Worm (Caenorhabditis elegans) whole organism, mixed stage, embryonic: Measurements from ENCODE around the gene inx-3.

Source experiments
- ceh-39 ChIP-seq: fragments of 150-350 bp; optimal IDR thresholded peaks from 2 replicates; lab custom pipeline; 2014; ENCODE audit warnings: missing biosample characterization, missing genetic modification characterization
- elt-1 ChIP-seq: sonication (generic microtip); optimal IDR thresholded peaks from 2 replicates; lab custom pipeline; 2017; ENCODE audit warnings: missing genetic modification characterization, mild to moderate bottlenecking, missing compliant biosample characterization, antibody characterized with exemption, moderate library complexity, borderline replicate concordance; ENCODE audit not compliant: insufficient read depth
- nhr-28 ChIP-seq: fragments of 150-350 bp; optimal IDR thresholded peaks from 2 replicates; lab custom pipeline; 2014; ENCODE audit warnings: missing biosample characterization, missing genetic modification characterization
- pha-4 ChIP-seq: fragments of 150-350 bp; optimal IDR thresholded peaks from 2 replicates; lab custom pipeline; 2018; ENCODE audit warnings: missing biosample characterization, missing genetic modification reagents, missing genetic modification characterization
- unc-62 ChIP-seq: fragments of 150-350 bp; optimal IDR thresholded peaks from 2 replicates; lab custom pipeline; 2014; ENCODE audit warnings: missing biosample characterization, missing genetic modification reagents, missing genetic modification characterization
- ztf-11 ChIP-seq: fragments of 150-350 bp; optimal IDR thresholded peaks from 2 replicates; lab custom pipeline; 2014; ENCODE audit warnings: missing biosample characterization, missing genetic modification characterization

DNA sequence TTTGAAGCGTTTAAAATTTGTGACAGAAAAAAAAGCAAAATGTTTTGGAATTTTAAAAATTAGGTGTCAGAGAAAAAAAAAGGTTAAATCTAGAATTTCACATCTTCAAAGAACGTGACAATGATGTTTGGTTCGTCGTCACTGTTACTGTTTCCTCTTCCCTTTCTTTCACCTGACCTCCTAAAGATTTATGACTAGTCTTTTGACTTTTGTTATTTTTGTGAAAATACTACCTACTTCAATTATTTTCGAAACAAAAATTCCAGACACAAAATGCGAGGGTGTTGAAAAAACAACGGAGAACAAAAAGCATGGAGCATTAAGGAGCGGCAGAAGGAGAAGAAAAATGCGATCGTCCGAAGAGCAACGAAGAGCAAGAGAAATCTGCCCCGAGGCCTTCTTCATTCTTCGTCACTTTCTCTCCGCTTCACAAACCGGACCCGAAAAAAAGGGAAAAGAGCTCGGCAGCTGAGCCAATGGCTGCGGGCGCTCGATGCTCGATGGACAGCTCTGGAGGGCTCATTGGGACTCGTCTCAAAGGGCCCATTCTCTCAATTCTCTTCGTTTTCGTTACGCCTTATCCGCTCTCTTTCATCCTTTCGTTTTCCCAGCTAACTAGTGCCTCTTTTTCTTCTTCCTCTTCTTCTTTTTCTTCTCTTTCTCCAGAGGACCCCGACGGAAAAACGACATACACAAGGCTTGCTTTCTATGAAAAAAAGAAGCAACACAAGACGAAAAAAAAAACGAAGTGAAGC lies 19.6 kb upstream of the inx-3 start:
- no peak for TF ChIP-seq pha-4
- TF ChIP-seq nhr-28 (tag; lab: Kevin White, UChicago), result no peak
- no peak for TF ChIP-seq ztf-11 (tag; lab: Kevin White, UChicago)
- TF ChIP-seq unc-62 (GFP tag; lab: Kevin White, UChicago), result peak; percentile 5
- no peak for TF ChIP-seq elt-1
- TF ChIP-seq ceh-39 (tag; lab: Kevin White, UChicago), result no peak
